Worm (Caenorhabditis elegans): ENCODE measurements around the gene C04G2.10.
A peak's percentile ranks its signal among the peaks of the same experiment; 100 is the strongest.

Gene C04G2.10

ce11 chrIV:10146885-10147284, 31.6 kb downstream of the C04G2.10 start, which contains the start of gene T14G10.8:
T14G10.8 (minus strand) TSS chrIV:10146985.
- TF ChIP-seq nfya-1 (tag; optimal IDR thresholded peaks at IDR 0.05) = no peak
- TF ChIP-seq ceh-24 (tag; optimal IDR thresholded peaks at IDR 0.05) = no peak

- TF ChIP-seq K09A11.1 (tag; optimal IDR thresholded peaks at IDR 0.05; ENCODE audit: insufficient read depth) (no peak), ceh-14 (tag; optimal IDR thresholded peaks at IDR 0.05) (no peak), unc-3 (GFP tag; conservative IDR thresholded peaks at IDR 0.05) (no peak), unc-3 (tag; optimal IDR thresholded peaks at IDR 0.05) (no peak), ceh-31 (tag; optimal IDR thresholded peaks at IDR 0.05) (no peak), zip-5 (tag; optimal IDR thresholded peaks at IDR 0.05) (no peak), odd-2 (tag; optimal IDR thresholded peaks at IDR 0.05) (no peak), eyg-1 (tag; optimal IDR thresholded peaks at IDR 0.05) (no peak), dmd-4 (tag; optimal IDR thresholded peaks at IDR 0.05; ENCODE audit: borderline replicate concordance) (no peak), ref-2 (tag; optimal IDR thresholded peaks at IDR 0.05) (no peak), pqm-1 (tag; optimal IDR thresholded peaks at IDR 0.05) (no peak), che-1 (tag; optimal IDR thresholded peaks at IDR 0.05) (no peak), C38D4.7 (GFP tag; optimal IDR thresholded peaks at IDR 0.05) (no peak), rnt-1 (tag; optimal IDR thresholded peaks at IDR 0.05) (no peak), ceh-19 (GFP tag; optimal IDR thresholded peaks at IDR 0.05) (no peak), ztf-16 (tag; optimal IDR thresholded peaks at IDR 0.05) (no peak), ama-1 (optimal IDR thresholded peaks at IDR 0.05) (no peak), hlh-13 (GFP tag; optimal IDR thresholded peaks at IDR 0.05) (no peak), ttx-3 (tag; optimal IDR thresholded peaks at IDR 0.05) (no peak), ceh-2 (tag; optimal IDR thresholded peaks at IDR 0.05) (no peak)
Observed at ce11 chrIV:10148938-10149337, 33.7 kb downstream of the C04G2.10 start, which contains the start of gene pigs-1. pigs-1 (minus strand) TSS chrIV:10149038.

ce11 chrIV:10150552-10151004, 35.3 kb downstream of the C04G2.10 start, which contains the start of gene tsp-12:
tsp-12 (minus strand) TSS chrIV:10150602.
- TF ChIP-seq unc-42 (tag; optimal IDR thresholded peaks at IDR 0.05) (peak; percentile 29), ceh-6 (GFP tag; optimal IDR thresholded peaks at IDR 0.05) (no peak), ceh-34 (tag; optimal IDR thresholded peaks at IDR 0.05) (peak; percentile 15)

ce11 chrIV:10151439-10151997, 36.3 kb downstream of the C04G2.10 start, which contains the start of gene copg-1:
copg-1 (plus strand) TSS chrIV:10151947.
- peak; percentile 28 for TF ChIP-seq nfya-1 (tag; optimal IDR thresholded peaks at IDR 0.05)
- peak; percentile 84 for TF ChIP-seq unc-42 (tag; optimal IDR thresholded peaks at IDR 0.05)
- TF ChIP-seq madf-2 (tag; optimal IDR thresholded peaks at IDR 0.05) = no peak

ce11 chrIV:10153479-10153878, 38.2 kb downstream of the C04G2.10 start:
- no peak for TF ChIP-seq dve-1 (tag; optimal IDR thresholded peaks at IDR 0.05)

- no peak for TF ChIP-seq lin-11 (tag; optimal IDR thresholded peaks at IDR 0.05)
- TF ChIP-seq unc-86 (tag; optimal IDR thresholded peaks at IDR 0.05) = no peak
- TF ChIP-seq pros-1 (tag; optimal IDR thresholded peaks at IDR 0.05) = no peak
- no peak for TF ChIP-seq ceh-9 (tag; optimal IDR thresholded peaks at IDR 0.05)
- TF ChIP-seq pha-4 (tag; optimal IDR thresholded peaks at IDR 0.05) = no peak
- TF ChIP-seq nfya-1 (tag; optimal IDR thresholded peaks at IDR 0.05) = no peak
- TF ChIP-seq sdc-2 (tag; optimal IDR thresholded peaks at IDR 0.05) = no peak
- TF ChIP-seq unc-3 (GFP tag; conservative IDR thresholded peaks at IDR 0.05) = no peak
- TF ChIP-seq unc-3 (tag; optimal IDR thresholded peaks at IDR 0.05) = no peak
- no peak for TF ChIP-seq hlh-30 (tag; optimal IDR thresholded peaks at IDR 0.05; ENCODE audit: insufficient read depth)
- no peak for TF ChIP-seq hlh-13 (GFP tag; optimal IDR thresholded peaks at IDR 0.05)
- no peak for TF ChIP-seq ztf-16 (tag; optimal IDR thresholded peaks at IDR 0.05)
- TF ChIP-seq ceh-48 (tag; optimal IDR thresholded peaks at IDR 0.05) = no peak
- no peak for TF ChIP-seq ama-1 (optimal IDR thresholded peaks at IDR 0.05)
- TF ChIP-seq sox-2 (GFP tag; IDR thresholded peaks at IDR 0.05) = no peak
- TF ChIP-seq pqm-1 (tag; optimal IDR thresholded peaks at IDR 0.05) = no peak
- no peak for TF ChIP-seq tbx-2 (tag; optimal IDR thresholded peaks at IDR 0.05)
Observed at ce11 chrIV:10155475-10155874, 40.2 kb downstream of the C04G2.10 start, which contains the start of gene ttr-54. ttr-54 (plus strand) TSS chrIV:10155775.
